Fruit fly (Drosophila melanogaster): ENCODE measurements around the gene CG34316.

The CG34316 gene

dm6 chr3R:15196134-15197034, 34.0 kb upstream of the CG34316 start, which contains the start of the genes Kpc1 and CG42542 (continued):
- TF ChIP-seq sd (tag; optimal IDR thresholded peaks at IDR 0.05) (no peak), sug (tag; optimal IDR thresholded peaks at IDR 0.05) (peak; percentile 63), ken (GFP tag; IDR thresholded peaks at IDR 0.05) (peak; percentile 67), odd (GFP tag; optimal IDR thresholded peaks at IDR 0.05) (no peak), Deaf1 (tag; optimal IDR thresholded peaks at IDR 0.05) (no peak), CG34376 (GFP tag; optimal IDR thresholded peaks at IDR 0.05) (peak; percentile 61), dm (GFP tag; optimal IDR thresholded peaks at IDR 0.05) (peak; percentile 42), CG2116 (GFP tag; optimal IDR thresholded peaks at IDR 0.05) (peak; percentile 59), Doc2 (GFP tag; IDR thresholded peaks at IDR 0.05) (no peak), Elba2 (GFP tag; optimal IDR thresholded peaks at IDR 0.05) (no peak), CG11723 (GFP tag; optimal IDR thresholded peaks at IDR 0.05) (peak; percentile 56), jing (GFP tag; optimal IDR thresholded peaks at IDR 0.05) (peak; percentile 7), HHEX (GFP tag; optimal IDR thresholded peaks at IDR 0.05) (peak; percentile 6), run (tag; optimal IDR thresholded peaks at IDR 0.05) (no peak), br (optimal IDR thresholded peaks at IDR 0.05) (no peak), zen2 (GFP tag; IDR thresholded peaks at IDR 0.05; ENCODE audit: partially characterized antibody) (peak; percentile 90), yki (optimal IDR thresholded peaks at IDR 0.05) (no peak), Meics (GFP tag; optimal IDR thresholded peaks at IDR 0.05) (peak; percentile 64), tap (tag; optimal IDR thresholded peaks at IDR 0.05) (no peak), CG14667 (GFP tag; IDR thresholded peaks at IDR 0.05) (0 out of 2 replicates have a peak, but pooled peaks have one; percentile 30), dpn (GFP tag; optimal IDR thresholded peaks at IDR 0.05) (peak; percentile 73 to 82), bcd (GFP tag; optimal IDR thresholded peaks at IDR 0.05) (peak; percentile 69), hth (optimal IDR thresholded peaks at IDR 0.05) (no peak), CG12744 (GFP tag; optimal IDR thresholded peaks at IDR 0.05) (peak; percentile 66), al (GFP tag; IDR thresholded peaks at IDR 0.05) (peak; percentile 27; the same call in 1 of the 2 replicates), CG4424 (GFP tag; optimal IDR thresholded peaks at IDR 0.05) (peak; percentile 59), CG10366 (GFP tag; IDR thresholded peaks at IDR 0.05) (peak; percentile 61), dan (GFP tag; IDR thresholded peaks at IDR 0.05) (no peak), nau (GFP tag; optimal IDR thresholded peaks at IDR 0.05) (no peak), chn (GFP tag; optimal IDR thresholded peaks at IDR 0.05) (peak; percentile 77), pho (GFP tag; optimal IDR thresholded peaks at IDR 0.05) (peak; percentile 68), hb (GFP tag; IDR thresholded peaks at IDR 0.05; ENCODE audit: partially characterized antibody) (peak; percentile 82; the same call in 2 of the 3 replicates), B-H2 (GFP tag; optimal IDR thresholded peaks at IDR 0.05) (peak; percentile 79), ind (GFP tag; optimal IDR thresholded peaks at IDR 0.05) (peak; percentile 76), CG3163 (GFP tag; optimal IDR thresholded peaks at IDR 0.05) (peak; percentile 54), Dbx (GFP tag; IDR thresholded peaks at IDR 0.05) (peak; percentile 89), Bteb2 (GFP tag; optimal IDR thresholded peaks at IDR 0.05) (peak; percentile 71), kah (GFP tag; optimal IDR thresholded peaks at IDR 0.05) (no peak), trh (GFP tag; optimal IDR thresholded peaks at IDR 0.05) (peak; percentile 58), Bdp1 (GFP tag; optimal IDR thresholded peaks at IDR 0.05) (peak; percentile 36), CG31224 (GFP tag; IDR thresholded peaks at IDR 0.05) (no peak; the same call in 1 of the 2 replicates), CG2202 (tag; optimal IDR thresholded peaks at IDR 0.05) (peak; percentile 26), CG7357 (GFP tag; IDR thresholded peaks at IDR 0.05) (peak; percentile 8; the same call in 1 of the 3 replicates), en (GFP tag; optimal IDR thresholded peaks at IDR 0.05) (peak; percentile 25), Med (GFP tag) (peak; percentile 95), CG6689 (GFP tag; IDR thresholded peaks at IDR 0.05) (peak; percentile 59), Doc3 (GFP tag; IDR thresholded peaks at IDR 0.05; ENCODE audit: partially characterized antibody) (peak; percentile 92), Nf-YC (tag; optimal IDR thresholded peaks at IDR 0.05) (no peak), Usf (GFP tag; optimal IDR thresholded peaks at IDR 0.05) (peak; percentile 31), CG14014 (GFP tag; IDR thresholded peaks at IDR 0.05) (peak; percentile 53; the same call in 1 of the 2 replicates)

All from whole organism, embryonic.